Fruit fly (Drosophila melanogaster) whole organism, embryonic: ENCODE data around the gene Tob.

Experiments used
- Antp ChIP-seq: fragments of 200-800 bp; sonication (Bioruptor generic); optimal IDR thresholded peaks from 3 replicates; lab custom pipeline; 2016; ENCODE audit warnings: missing biosample characterization, missing genetic modification characterization
- Bteb2 ChIP-seq: fragments of 200-800 bp; sonication (Bioruptor generic); optimal IDR thresholded peaks from 2 replicates; lab custom pipeline; 2016; ENCODE audit warnings: missing biosample characterization, missing genetic modification characterization
- CG10979 ChIP-seq: fragments of 200-800 bp; sonication (Bioruptor generic); optimal IDR thresholded peaks from 2 replicates; lab custom pipeline; 2018; ENCODE audit warnings: missing biosample characterization, mild to moderate bottlenecking, missing genetic modification characterization, moderate library complexity
- CG11093 ChIP-seq: fragments of 200-800 bp; sonication (Bioruptor generic); IDR thresholded peaks from 3 replicates; pipeline ENCODE4 v1.3.6; 2022; ENCODE audit warnings: missing biosample characterization, missing genetic modification characterization
- CG11398 ChIP-seq: fragments of 200-800 bp; sonication (Bioruptor generic); optimal IDR thresholded peaks from 2 replicates; lab custom pipeline; 2016; ENCODE audit warnings: missing biosample characterization, missing genetic modification characterization
- CG11560 ChIP-seq: fragments of 200-800 bp; sonication (Bioruptor generic); IDR thresholded peaks from 3 replicates; pipeline ENCODE4 v1.3.6; 2022; ENCODE audit warnings: missing biosample characterization, missing genetic modification characterization
- CG13894 ChIP-seq: fragments of 200-800 bp; sonication (Bioruptor generic); optimal IDR thresholded peaks from 3 replicates; lab custom pipeline; 2018; ENCODE audit warnings: missing biosample characterization, mild to moderate bottlenecking, missing genetic modification characterization, moderate library complexity
- CG15514 ChIP-seq: fragments of 200-800 bp; sonication (Bioruptor generic); optimal IDR thresholded peaks from 3 replicates; lab custom pipeline; 2017; ENCODE audit warnings: missing biosample characterization, missing genetic modification characterization, mild to moderate bottlenecking, moderate library complexity, missing genetic modification reagents
- CG18262 ChIP-seq: fragments of 200-800 bp; optimal IDR thresholded peaks from 3 replicates; lab custom pipeline; 2019; ENCODE audit warnings: missing biosample characterization, mild to moderate bottlenecking, missing genetic modification characterization, moderate library complexity
- CG18599 ChIP-seq: fragments of 200-800 bp; sonication (Bioruptor generic); optimal IDR thresholded peaks from 3 replicates; lab custom pipeline; 2017; ENCODE audit warnings: missing biosample characterization, missing genetic modification characterization, mild to moderate bottlenecking, moderate library complexity, missing genetic modification reagents
- CG2678 ChIP-seq: fragments of 200-800 bp; sonication (Bioruptor generic); optimal IDR thresholded peaks from 3 replicates; lab custom pipeline; 2019; ENCODE audit warnings: missing biosample characterization, mild to moderate bottlenecking, missing genetic modification characterization, moderate library complexity
- CG32767 ChIP-seq: fragments of 200-800 bp; sonication (Bioruptor generic); IDR thresholded peaks from 2 replicates; pipeline ENCODE4 v1.3.6; 2022; ENCODE audit warnings: missing biosample characterization, missing genetic modification characterization
- CG3838 ChIP-seq: fragments of 200-800 bp; sonication (Bioruptor generic); optimal IDR thresholded peaks from 3 replicates; lab custom pipeline; 2016; ENCODE audit warnings: missing biosample characterization, missing genetic modification characterization
- CG43689 ChIP-seq: fragments of 200-800 bp; sonication (Bioruptor generic); IDR thresholded peaks from 2 replicates; pipeline ENCODE4 v1.3.6; 2022; ENCODE audit warnings: missing biosample characterization, missing genetic modification characterization
- CG6813 ChIP-seq: fragments of 200-800 bp; sonication (Bioruptor generic); optimal IDR thresholded peaks from 2 replicates; lab custom pipeline; 2017; ENCODE audit warnings: missing biosample characterization, missing genetic modification characterization, mild to moderate bottlenecking, moderate library complexity, missing genetic modification reagents
- CG7786 ChIP-seq: fragments of 200-800 bp; sonication (Bioruptor generic); optimal IDR thresholded peaks from 2 replicates; lab custom pipeline; 2016; ENCODE audit warnings: missing biosample characterization, missing genetic modification characterization
- CG8478 ChIP-seq: fragments of >200 bp; optimal IDR thresholded peaks from 2 replicates; lab custom pipeline; 2018
- CG9727 ChIP-seq: fragments of 200-800 bp; sonication (Bioruptor generic); optimal IDR thresholded peaks from 3 replicates; lab custom pipeline; 2017; ENCODE audit warnings: missing biosample characterization, mild to moderate bottlenecking, missing genetic modification characterization
- D19A ChIP-seq: fragments of 200-800 bp; optimal IDR thresholded peaks from 3 replicates; lab custom pipeline; 2019; ENCODE audit warnings: missing biosample characterization, mild to moderate bottlenecking, missing genetic modification characterization, moderate library complexity
- Deaf1 ChIP-seq: fragments of 200-800 bp; optimal IDR thresholded peaks from 3 replicates; lab custom pipeline; 2019; ENCODE audit warnings: missing biosample characterization, mild to moderate bottlenecking, missing genetic modification characterization, moderate library complexity
- Doc2 ChIP-seq: fragments of 200-800 bp; sonication (Bioruptor generic); IDR thresholded peaks from 2 replicates; pipeline ENCODE4 v1.3.6; 2022; ENCODE audit warnings: missing biosample characterization, missing genetic modification characterization
- Drgx ChIP-seq: fragments of 200-800 bp; sonication (Bioruptor generic); IDR thresholded peaks from 2 replicates; pipeline ENCODE4 v1.3.6; 2022; ENCODE audit warnings: missing biosample characterization, missing genetic modification characterization
- Elba2 ChIP-seq: fragments of 200-800 bp; sonication (Bioruptor generic); optimal IDR thresholded peaks from 3 replicates; lab custom pipeline; 2016; ENCODE audit warnings: missing biosample characterization, missing genetic modification characterization
- GATAe ChIP-seq: fragments of 200-800 bp; sonication (Bioruptor generic); conservative IDR thresholded peaks from 2 replicates; pipeline ENCODE4 v1.3.6; 2022; ENCODE audit warnings: missing biosample characterization, missing genetic modification characterization
- Max ChIP-seq: fragments of 200-800 bp; sonication (Bioruptor generic); optimal IDR thresholded peaks from 2 replicates; lab custom pipeline; 2016; ENCODE audit warnings: missing biosample characterization, mild to moderate bottlenecking, missing genetic modification characterization
- Neu2 ChIP-seq: fragments of 200-800 bp; sonication (Bioruptor generic); optimal IDR thresholded peaks from 3 replicates; lab custom pipeline; 2016; ENCODE audit warnings: missing biosample characterization, missing genetic modification characterization, borderline replicate concordance
- Opbp ChIP-seq: fragments of 200-800 bp; sonication (Bioruptor generic); IDR thresholded peaks from 3 replicates; pipeline ENCODE4 v1.3.6; 2022; ENCODE audit warnings: missing biosample characterization, missing genetic modification characterization; ENCODE audit not compliant: partially characterized antibody
- amos ChIP-seq: fragments of 200-800 bp; sonication (Bioruptor generic); IDR thresholded peaks from 2 replicates; pipeline ENCODE4 v1.3.6; 2022; ENCODE audit warnings: missing biosample characterization, missing genetic modification characterization; ENCODE audit not compliant: partially characterized antibody
- ci ChIP-seq: fragments of 200-800 bp; sonication (Bioruptor generic); IDR thresholded peaks from 3 replicates; pipeline ENCODE4 v1.3.6; 2022; ENCODE audit warnings: missing biosample characterization, missing genetic modification characterization
- dan ChIP-seq: fragments of 200-800 bp; sonication (Bioruptor generic); IDR thresholded peaks from 2 replicates; pipeline ENCODE4 v1.3.6; 2022; ENCODE audit warnings: missing biosample characterization, missing genetic modification characterization
- dm ChIP-seq: fragments of 200-800 bp; sonication (Bioruptor generic); optimal IDR thresholded peaks from 3 replicates; lab custom pipeline; 2016; ENCODE audit warnings: missing biosample characterization, missing genetic modification characterization
- ftz-f1 ChIP-seq: fragments of 200-800 bp; sonication (Bioruptor generic); optimal IDR thresholded peaks from 2 replicates; lab custom pipeline; 2016; ENCODE audit warnings: missing biosample characterization, missing genetic modification characterization
- hb ChIP-seq: fragments of 200-800 bp; sonication (Bioruptor generic); IDR thresholded peaks from 3 replicates; pipeline ENCODE4 v1.3.6; 2022; ENCODE audit warnings: missing biosample characterization, missing genetic modification characterization; ENCODE audit not compliant: partially characterized antibody
- jigr1 ChIP-seq: fragments of 200-800 bp; sonication (Bioruptor generic); IDR thresholded peaks from 3 replicates; pipeline ENCODE4 v1.3.6; 2022; ENCODE audit warnings: missing biosample characterization, missing genetic modification characterization
- jing ChIP-seq: fragments of 200-800 bp; sonication (Bioruptor generic); optimal IDR thresholded peaks from 2 replicates; lab custom pipeline; 2018; ENCODE audit warnings: missing biosample characterization, mild to moderate bottlenecking, missing genetic modification characterization
- kah ChIP-seq: fragments of 200-800 bp; sonication (Bioruptor generic); optimal IDR thresholded peaks from 2 replicates; lab custom pipeline; 2018; ENCODE audit warnings: missing biosample characterization, mild to moderate bottlenecking, missing genetic modification characterization
- kay ChIP-seq: fragments of 200-800 bp; sonication (Bioruptor generic); optimal IDR thresholded peaks from 2 replicates; lab custom pipeline; 2016; ENCODE audit warnings: missing biosample characterization, missing genetic modification characterization
- lbe ChIP-seq: fragments of 200-800 bp; sonication (Bioruptor generic); optimal IDR thresholded peaks from 2 replicates; lab custom pipeline; 2016; ENCODE audit warnings: missing biosample characterization, mild to moderate bottlenecking, missing genetic modification characterization
- maf-S ChIP-seq: fragments of 200-800 bp; sonication (Bioruptor generic); optimal IDR thresholded peaks from 2 replicates; lab custom pipeline; 2016; ENCODE audit warnings: missing biosample characterization, missing genetic modification characterization
- mirr ChIP-seq: fragments of 200-800 bp; sonication (Bioruptor generic); optimal IDR thresholded peaks from 3 replicates; lab custom pipeline; 2018; ENCODE audit warnings: missing biosample characterization, mild to moderate bottlenecking, missing genetic modification characterization
- onecut ChIP-seq: fragments of 200-800 bp; sonication (Bioruptor generic); IDR thresholded peaks from 2 replicates; pipeline ENCODE4 v1.3.6; 2022; ENCODE audit warnings: missing biosample characterization, missing genetic modification characterization
- pb ChIP-seq: fragments of 200-800 bp; sonication (Bioruptor generic); optimal IDR thresholded peaks from 3 replicates; lab custom pipeline; 2016; ENCODE audit warnings: missing biosample characterization, missing genetic modification characterization
- peb ChIP-seq: fragments of 200-800 bp; sonication (Bioruptor generic); IDR thresholded peaks from 2 replicates; pipeline ENCODE4 v1.3.6; 2022; ENCODE audit warnings: missing biosample characterization, missing genetic modification characterization
- pita ChIP-seq: fragments of 200-800 bp; sonication (Bioruptor generic); optimal IDR thresholded peaks from 2 replicates; lab custom pipeline; 2017; ENCODE audit warnings: missing biosample characterization, mild to moderate bottlenecking, missing genetic modification characterization
- pros ChIP-seq: fragments of 200-800 bp; sonication (Bioruptor generic); optimal IDR thresholded peaks from 3 replicates; lab custom pipeline; 2019; ENCODE audit warnings: missing biosample characterization, mild to moderate bottlenecking, missing genetic modification characterization, moderate library complexity
- ranshi ChIP-seq: fragments of 200-800 bp; sonication (Bioruptor generic); IDR thresholded peaks from 2 replicates; pipeline ENCODE4 v1.3.6; 2022; ENCODE audit warnings: missing biosample characterization, missing genetic modification characterization
- ro ChIP-seq: fragments of 200-800 bp; sonication (Bioruptor generic); IDR thresholded peaks from 2 replicates; pipeline ENCODE4 v1.3.6; 2022; ENCODE audit warnings: missing biosample characterization, missing genetic modification characterization
- salm ChIP-seq: fragments of 200-800 bp; sonication (Bioruptor generic); optimal IDR thresholded peaks from 2 replicates; lab custom pipeline; 2018; ENCODE audit warnings: missing biosample characterization, mild to moderate bottlenecking, missing genetic modification characterization
- sens-2 ChIP-seq: fragments of 200-800 bp; sonication (Bioruptor generic); IDR thresholded peaks from 2 replicates; pipeline ENCODE4 v1.3.6; 2022; ENCODE audit warnings: missing biosample characterization, missing genetic modification characterization
- slbo ChIP-seq: fragments of 200-800 bp; sonication (Bioruptor generic); IDR thresholded peaks from 2 replicates; pipeline ENCODE4 v1.3.6; 2022; ENCODE audit warnings: missing biosample characterization, missing genetic modification characterization
- slp2 ChIP-seq: fragments of 200-800 bp; sonication (Bioruptor generic); optimal IDR thresholded peaks from 2 replicates; lab custom pipeline; 2016; ENCODE audit warnings: missing biosample characterization, missing genetic modification characterization
- zen ChIP-seq: fragments of 200-800 bp; sonication (Bioruptor generic); optimal IDR thresholded peaks from 3 replicates; lab custom pipeline; 2018; ENCODE audit warnings: missing biosample characterization, mild to moderate bottlenecking, missing genetic modification characterization, moderate library complexity

The Tob gene

DNA sequence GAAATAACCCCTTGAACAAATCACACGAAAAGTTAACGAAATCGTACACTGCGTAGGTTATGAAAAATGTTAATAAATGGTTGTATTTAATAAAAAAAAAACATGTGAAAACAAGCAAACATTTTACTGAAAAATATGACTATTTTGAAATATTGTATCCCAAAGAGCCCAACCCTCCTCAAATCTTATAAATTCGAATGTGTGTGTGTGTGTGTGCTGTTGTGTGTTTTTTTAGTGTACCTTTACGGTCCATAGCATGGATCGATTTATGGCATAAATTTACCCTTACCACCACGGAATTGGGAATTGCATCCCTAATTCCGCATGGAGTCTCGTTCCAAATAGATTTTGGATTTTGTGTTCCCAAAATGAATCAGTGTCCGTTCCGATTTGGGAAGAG lies 12.2 kb upstream of the Tob start (continued):
- TF ChIP-seq salm (tag; lab: Kevin White, UChicago) (no peak), ftz-f1 (GFP tag; lab: Kevin White, UChicago) (no peak), Drgx (GFP tag; lab: Robert Waterston, UW) (0 out of 2 replicates have a peak, but pooled peaks have one; percentile 22), CG10979 (tag; lab: Kevin White, UChicago) (peak; percentile 20), Doc2 (no peak), jing (GFP tag; lab: Kevin White, UChicago) (no peak), ranshi (GFP tag; lab: Robert Waterston, UW) (peak; percentile 55; the same call in 1 of the 2 replicates), CG11560 (no peak), CG18599 (GFP tag; lab: Kevin White, UChicago) (no peak), peb (GFP tag; lab: Robert Waterston, UW) (no peak), kah (no peak), Neu2 (GFP tag; lab: Kevin White, UChicago) (no peak), pb (no peak), onecut (peak; percentile 79), Opbp (GFP tag; lab: Robert Waterston, UW) (no peak), lbe (GFP tag; lab: Kevin White, UChicago) (no peak), jigr1 (GFP tag; lab: Robert Waterston, UW) (no peak), slp2 (peak; percentile 42), maf-S (no peak), dan (GFP tag; lab: Robert Waterston, UW) (no peak), CG13894 (no peak), Antp (GFP tag; lab: Kevin White, UChicago) (peak; percentile 24), Bteb2 (GFP tag; lab: Kevin White, UChicago) (peak; percentile 10), Max (GFP tag; lab: Kevin White, UChicago) (no peak), CG6813 (GFP tag; lab: Kevin White, UChicago) (no peak), Deaf1 (no peak), CG9727 (GFP tag; lab: Kevin White, UChicago) (peak; percentile 56), CG43689 (no peak), CG11398 (GFP tag; lab: Kevin White, UChicago) (no peak), CG15514 (GFP tag; lab: Kevin White, UChicago) (peak; percentile 12), mirr (GFP tag; lab: Kevin White, UChicago) (no peak), amos (no peak), sens-2 (GFP tag; lab: Robert Waterston, UW) (no peak), slbo (peak; percentile 65), CG32767 (GFP tag; lab: Robert Waterston, UW) (no peak), D19A (tag; lab: Kevin White, UChicago) (no peak), hb (GFP tag; lab: Robert Waterston, UW) (no peak), ro (no peak), CG11093 (GFP tag; lab: Robert Waterston, UW) (peak; percentile 30; the same call in 1 of the 3 replicates), GATAe (GFP tag; lab: Robert Waterston, UW) (no peak), CG7786 (GFP tag; lab: Kevin White, UChicago) (no peak), CG2678 (tag; lab: Kevin White, UChicago) (peak; percentile 19), ci (peak; percentile 73), zen (tag; lab: Kevin White, UChicago) (no peak), CG18262 (tag; lab: Kevin White, UChicago) (no peak), pros (no peak), pita (no peak), Elba2 (GFP tag; lab: Kevin White, UChicago) (no peak), dm (GFP tag; lab: Kevin White, UChicago) (no peak), CG8478 (no peak), kay (GFP tag; lab: Kevin White, UChicago) (no peak), CG3838 (GFP tag; lab: Kevin White, UChicago) (no peak)
